Fruit fly (Drosophila melanogaster): Measurements from ENCODE around the gene CG31231.

CG31231 gene

dm6 chr3R:18706289-18706688 lies 41.1 kb downstream of the CG31231 start:
- no peak for TF ChIP-seq foxo (GFP tag; optimal IDR thresholded peaks at IDR 0.05)
- TF ChIP-seq Dif (GFP tag; optimal IDR thresholded peaks at IDR 0.05; ENCODE audit: partially characterized antibody) = no peak
- TF ChIP-seq usp (GFP tag; optimal IDR thresholded peaks at IDR 0.05) = no peak
- TF ChIP-seq lola (GFP tag; optimal IDR thresholded peaks at IDR 0.05) = no peak
- TF ChIP-seq rgr (GFP tag; optimal IDR thresholded peaks at IDR 0.05) = no peak
- no peak for TF ChIP-seq ey (GFP tag; optimal IDR thresholded peaks at IDR 0.05)

DNA sequence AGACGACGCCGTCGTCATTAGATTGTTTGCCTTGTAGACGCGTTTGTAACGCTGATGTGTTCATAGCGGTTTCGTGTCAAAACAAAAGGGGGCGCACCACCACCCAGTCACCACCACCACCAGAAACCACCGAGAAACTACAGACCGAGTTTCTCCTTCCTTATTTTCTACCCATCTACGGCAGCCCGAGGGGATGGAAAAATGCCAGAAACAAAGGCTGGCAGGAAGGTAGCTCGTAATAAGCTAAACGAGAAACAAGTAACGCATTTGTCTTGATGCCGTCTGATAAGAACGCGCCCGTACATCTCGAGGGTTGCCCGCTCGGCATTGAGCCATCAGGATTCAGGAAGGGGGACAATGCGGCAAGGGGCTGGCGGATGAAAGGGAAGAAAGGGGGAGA lies 42.3 kb downstream of the CG31231 start:
- TF ChIP-seq Abd-B (GFP tag; optimal IDR thresholded peaks at IDR 0.05) (no peak), Dif (GFP tag; optimal IDR thresholded peaks at IDR 0.05; ENCODE audit: partially characterized antibody) (no peak), dsf (GFP tag; optimal IDR thresholded peaks at IDR 0.05; ENCODE audit: borderline replicate concordance) (no peak), Rel (GFP tag; optimal IDR thresholded peaks at IDR 0.05) (no peak), Rel (tag; optimal IDR thresholded peaks at IDR 0.05) (no peak), CG32264 (GFP tag; optimal IDR thresholded peaks at IDR 0.05) (no peak), rgr (GFP tag; optimal IDR thresholded peaks at IDR 0.05) (no peak), fru (GFP tag; optimal IDR thresholded peaks at IDR 0.05) (no peak), Hr78 (GFP tag; optimal IDR thresholded peaks at IDR 0.05) (no peak), Jra (GFP tag; optimal IDR thresholded peaks at IDR 0.05) (no peak), tai (GFP tag; optimal IDR thresholded peaks at IDR 0.05) (no peak), dl (GFP tag; optimal IDR thresholded peaks at IDR 0.05; ENCODE audit: insufficient read depth in 1 of 2, partially characterized antibody in 2 of 2) (no peak), sv (GFP tag; optimal IDR thresholded peaks at IDR 0.05) (no peak), h (GFP tag; optimal IDR thresholded peaks at IDR 0.05) (no peak), Vsx2 (GFP tag; optimal IDR thresholded peaks at IDR 0.05; ENCODE audit: partially characterized antibody) (no peak), OdsH (GFP tag; optimal IDR thresholded peaks at IDR 0.05) (no peak), lola (GFP tag; optimal IDR thresholded peaks at IDR 0.05) (no peak), foxo (GFP tag; optimal IDR thresholded peaks at IDR 0.05) (no peak)

Measured in whole organism, wandering third instar larva.